Worm (Caenorhabditis elegans): ENCODE data around the gene gpd-3.

ce11 chrX:3114306-3115133 lies 1.4 kb upstream of the gpd-3 start, which contains the start of gene gpd-2:
- no peak for TF ChIP-seq blmp-1 (tag; optimal IDR thresholded peaks at IDR 0.05)
- TF ChIP-seq pha-4 (tag; optimal IDR thresholded peaks at IDR 0.05): no peak
- no peak for TF ChIP-seq nhr-76 (tag; optimal IDR thresholded peaks at IDR 0.05)
- no peak for TF ChIP-seq M03D4.4 (tag; optimal IDR thresholded peaks at IDR 0.05)
- no peak for TF ChIP-seq nhr-237 (tag; optimal IDR thresholded peaks at IDR 0.05)
- no peak for TF ChIP-seq lsy-2 (tag; optimal IDR thresholded peaks at IDR 0.05)
- TF ChIP-seq nhr-12 (tag; optimal IDR thresholded peaks at IDR 0.05): no peak
- TF ChIP-seq mab-5 (tag; optimal IDR thresholded peaks at IDR 0.05): no peak
- no peak for TF ChIP-seq unc-62 (GFP tag; optimal IDR thresholded peaks at IDR 0.05)
- TF ChIP-seq mep-1 (tag; optimal IDR thresholded peaks at IDR 0.05): no peak

Measured in whole organism, mixed stage, embryonic.